Worm (Caenorhabditis elegans) whole organism, L4 larva: ENCODE data around the gene C37C3.12.
A peak's percentile ranks its signal among the peaks of the same experiment; 100 is the strongest.

ENCODE experiments used
- F37D6.2 ChIP-seq: sonication (generic microtip); optimal IDR thresholded peaks from 2 replicates; lab custom pipeline; 2016; ENCODE audit warnings: mild to moderate bottlenecking, missing genetic modification characterization, missing compliant biosample characterization
- Y75B8A.6 ChIP-seq: fragments of 200-800 bp; sonication (Bioruptor generic); IDR thresholded peaks from 2 replicates; pipeline ENCODE4 v1.3.6; 2022; ENCODE audit warnings: missing genetic modification reagents, missing genetic modification characterization, missing compliant biosample characterization
- aha-1 ChIP-seq: fragments of 150-350 bp; peaks from one replicate; lab custom pipeline; 2014; ENCODE audit warnings: missing biosample characterization, missing genetic modification characterization
- ceh-20 ChIP-seq: fragments of 200-800 bp; sonication (Bioruptor generic); IDR thresholded peaks from 2 replicates; pipeline ENCODE4 v1.3.6; 2022; ENCODE audit warnings: missing genetic modification reagents, missing genetic modification characterization, missing compliant biosample characterization
- ceh-44 ChIP-seq: fragments of 200-800 bp; sonication (Bioruptor generic); IDR thresholded peaks from 2 replicates; pipeline ENCODE4 v1.3.6; 2022; ENCODE audit warnings: missing genetic modification reagents, missing genetic modification characterization, missing compliant biosample characterization
- ceh-82 ChIP-seq: sonication (generic microtip); optimal IDR thresholded peaks from 2 replicates; lab custom pipeline; 2017; ENCODE audit warnings: missing biosample characterization, missing genetic modification characterization
- ces-1 ChIP-seq: fragments of 150-350 bp; sonication (generic microtip); optimal IDR thresholded peaks from 4 replicates; lab custom pipeline; 2014; ENCODE audit warnings: missing biosample characterization, missing genetic modification reagents, missing genetic modification characterization
- daf-12 ChIP-seq: fragments of 150-350 bp; optimal IDR thresholded peaks from 2 replicates; lab custom pipeline; 2014; ENCODE audit warnings: missing biosample characterization, missing genetic modification reagents, missing genetic modification characterization
- daf-16 ChIP-seq, 3 experiments: sonication (generic microtip); optimal IDR thresholded peaks; 2 replicates each; lab custom pipeline; 2016 to 2017; ENCODE audit warnings: missing genetic modification characterization in 3 of 3, missing genetic modification reagents in 3 of 3, mild to moderate bottlenecking in 2 of 3, missing compliant biosample characterization in 2 of 3, missing biosample characterization in 1 of 3, moderate library complexity in 1 of 3
- dmd-6 ChIP-seq: fragments of 200-800 bp; sonication (Bioruptor generic); IDR thresholded peaks from 2 replicates; pipeline ENCODE4 v1.3.6; 2022; ENCODE audit warnings: missing genetic modification reagents, missing genetic modification characterization, missing compliant biosample characterization
- dmd-8 ChIP-seq: fragments of 200-800 bp; sonication (Bioruptor generic); IDR thresholded peaks from 2 replicates; pipeline ENCODE4 v1.3.6; 2022; ENCODE audit warnings: missing genetic modification characterization, missing compliant biosample characterization
- dmd-9 ChIP-seq: fragments of 200-800 bp; sonication (Bioruptor generic); IDR thresholded peaks from 2 replicates; pipeline ENCODE4 v1.3.6; 2022; ENCODE audit warnings: missing genetic modification reagents, missing genetic modification characterization, missing compliant biosample characterization
- dpl-1 ChIP-seq: fragments of 150-350 bp; optimal IDR thresholded peaks from 2 replicates; lab custom pipeline; 2014; ENCODE audit warnings: missing biosample characterization, missing genetic modification reagents, missing genetic modification characterization
- dve-1 ChIP-seq: sonication (generic microtip); optimal IDR thresholded peaks from 2 replicates; lab custom pipeline; 2017; ENCODE audit warnings: antibody characterized with exemption, mild to moderate bottlenecking, missing genetic modification characterization, missing compliant biosample characterization; ENCODE audit not compliant: insufficient read depth
- fos-1 ChIP-seq: fragments of 150-350 bp; optimal IDR thresholded peaks from 2 replicates; lab custom pipeline; 2014; ENCODE audit warnings: missing biosample characterization, missing genetic modification characterization
- hlh-11 ChIP-seq: fragments of 200-800 bp; sonication (Bioruptor generic); optimal IDR thresholded peaks from 2 replicates; lab custom pipeline; 2018; ENCODE audit warnings: mild to moderate bottlenecking, missing genetic modification characterization, missing compliant biosample characterization
- lim-7 ChIP-seq: fragments of 200-800 bp; sonication (Bioruptor generic); IDR thresholded peaks from 2 replicates; pipeline ENCODE4 v1.3.6; 2022; ENCODE audit warnings: missing genetic modification characterization, missing compliant biosample characterization
- lin-29 ChIP-seq: fragments of 200-800 bp; sonication (Bioruptor generic); IDR thresholded peaks from 2 replicates; pipeline ENCODE4 v1.3.6; 2022; ENCODE audit warnings: missing genetic modification reagents, missing genetic modification characterization, missing compliant biosample characterization
- lin-38 ChIP-seq: fragments of 200-800 bp; sonication (Bioruptor generic); IDR thresholded peaks from 2 replicates; pipeline ENCODE4 v1.3.6; 2022; ENCODE audit warnings: missing genetic modification reagents, missing genetic modification characterization, missing compliant biosample characterization
- mep-1 ChIP-seq: fragments of 150-350 bp; sonication (generic microtip); optimal IDR thresholded peaks from 3 replicates; lab custom pipeline; 2014; ENCODE audit warnings: missing biosample characterization, missing genetic modification characterization
- mes-2 ChIP-seq: sonication (generic microtip); optimal IDR thresholded peaks from 2 replicates; lab custom pipeline; 2016; ENCODE audit warnings: missing genotype, mild to moderate bottlenecking, missing genetic modification characterization, missing compliant biosample characterization; ENCODE audit not compliant: poor library complexity, severe bottlenecking
- mxl-2 ChIP-seq: fragments of 200-800 bp; sonication (Bioruptor generic); conservative IDR thresholded peaks from 2 replicates; pipeline ENCODE4 v1.3.6; 2022; ENCODE audit warnings: missing genetic modification reagents, missing genetic modification characterization, missing compliant biosample characterization
- mxl-3 ChIP-seq: fragments of 200-800 bp; sonication (Bioruptor generic); optimal IDR thresholded peaks from 2 replicates; lab custom pipeline; 2018; ENCODE audit warnings: mild to moderate bottlenecking, missing genetic modification characterization, missing compliant biosample characterization
- nhr-102 ChIP-seq: sonication (generic microtip); optimal IDR thresholded peaks from 2 replicates; lab custom pipeline; 2016; ENCODE audit warnings: mild to moderate bottlenecking, missing genetic modification characterization, moderate library complexity, missing compliant biosample characterization
- nhr-11 ChIP-seq: fragments of 150-350 bp; optimal IDR thresholded peaks from 2 replicates; lab custom pipeline; 2014; ENCODE audit warnings: missing biosample characterization, missing genetic modification characterization
- nhr-111 ChIP-seq: fragments of 200-800 bp; sonication (Bioruptor generic); optimal IDR thresholded peaks from 2 replicates; lab custom pipeline; 2018; ENCODE audit warnings: mild to moderate bottlenecking, missing genetic modification characterization, missing compliant biosample characterization
- nhr-237 ChIP-seq: sonication (generic microtip); optimal IDR thresholded peaks from 2 replicates; lab custom pipeline; 2017; ENCODE audit warnings: missing biosample characterization, missing genetic modification characterization
- nhr-28 ChIP-seq: fragments of 150-350 bp; optimal IDR thresholded peaks from 2 replicates; lab custom pipeline; 2014; ENCODE audit warnings: missing biosample characterization, missing genetic modification characterization
- pha-4 ChIP-seq, 2 experiments: fragments of 150-350 bp in 1 of 2; fragments of 200-800 bp in 1 of 2; sonication (Bioruptor generic) in 1 of 2; IDR thresholded peaks in 1 of 2; optimal IDR thresholded peaks in 1 of 2; 2 replicates each; pipeline versions ENCODE4 v1.3.6 to Lab custom; 2014 to 2022; ENCODE audit warnings: missing genetic modification characterization in 2 of 2, missing genetic modification reagents in 2 of 2, missing biosample characterization in 1 of 2, missing compliant biosample characterization in 1 of 2
- php-3 ChIP-seq: fragments of 200-800 bp; sonication (Bioruptor generic); IDR thresholded peaks from 2 replicates; pipeline ENCODE4 v1.3.6; 2022; ENCODE audit warnings: missing genetic modification reagents, missing genetic modification characterization, missing compliant biosample characterization
- pqm-1 ChIP-seq: sonication (generic microtip); optimal IDR thresholded peaks from 2 replicates; lab custom pipeline; 2017; ENCODE audit warnings: missing biosample characterization, missing genetic modification characterization
- rbr-2 ChIP-seq: sonication (generic microtip); optimal IDR thresholded peaks from 2 replicates; lab custom pipeline; 2016; ENCODE audit warnings: missing genotype, missing genetic modification characterization, missing compliant biosample characterization
- sdz-12 ChIP-seq: fragments of 200-800 bp; sonication (Bioruptor generic); optimal IDR thresholded peaks from 2 replicates; lab custom pipeline; 2018; ENCODE audit warnings: mild to moderate bottlenecking, missing genetic modification characterization, missing compliant biosample characterization
- set-16 ChIP-seq: fragments of 200-800 bp; sonication (Bioruptor generic); IDR thresholded peaks from 2 replicates; pipeline ENCODE4 v1.3.6; 2022; ENCODE audit warnings: missing genetic modification reagents, missing genetic modification characterization, missing compliant biosample characterization
- skn-1 ChIP-seq: fragments of 150-350 bp; optimal IDR thresholded peaks from 2 replicates; lab custom pipeline; 2014; ENCODE audit warnings: missing biosample characterization, missing genetic modification characterization
- snpc-1.2 ChIP-seq: fragments of 200-800 bp; sonication (Bioruptor generic); IDR thresholded peaks from 2 replicates; pipeline ENCODE4 v1.3.6; 2022; ENCODE audit warnings: missing genetic modification reagents, missing genetic modification characterization, missing compliant biosample characterization
- spr-1 ChIP-seq: sonication (generic microtip); optimal IDR thresholded peaks from 2 replicates; lab custom pipeline; 2016; ENCODE audit warnings: mild to moderate bottlenecking, missing genetic modification characterization, missing compliant biosample characterization
- unc-130 ChIP-seq: sonication (generic microtip); optimal IDR thresholded peaks from 2 replicates; lab custom pipeline; 2016; ENCODE audit warnings: missing genetic modification reagents, missing genetic modification characterization, missing compliant biosample characterization
- unc-62 ChIP-seq, 3 experiments: fragments of 150-350 bp in 1 of 3; sonication (generic microtip); optimal IDR thresholded peaks in 2 of 3; peaks in 1 of 3; 1 replicate in 1 of 3; 2 replicates in 2 of 3; lab custom pipeline; 2014 to 2017; ENCODE audit warnings: missing biosample characterization in 3 of 3, missing genetic modification characterization in 3 of 3, missing genetic modification reagents in 3 of 3, missing genotype in 1 of 3

C37C3.12 gene

ce11 chrV:7826917-7827316 lies 12.5 kb downstream of the C37C3.12 start, which contains the start of gene mig-6:
mig-6 (plus strand) TSS chrV:7827217.
- TF ChIP-seq nhr-102 (tag; lab: Kevin White, UChicago) (no peak), Y75B8A.6 (GFP tag; lab: Robert Waterston, UW) (no peak), mes-2 (no peak), set-16 (GFP tag; lab: Robert Waterston, UW) (no peak), ces-1 (no peak), snpc-1.2 (GFP tag; lab: Robert Waterston, UW) (no peak), pha-4 (GFP tag; IDR thresholded peaks at IDR 0.05; lab: Robert Waterston, UW) (no peak), pha-4 (tag; optimal IDR thresholded peaks at IDR 0.05; lab: Kevin White, UChicago) (no peak)

- TF ChIP-seq mep-1: no peak
Measured at ce11 chrV:7826362-7826761, 13.0 kb downstream of the C37C3.12 start.

- TF ChIP-seq unc-62 (GFP tag; optimal IDR thresholded peaks at IDR 0.05 in 1 of 2; lab: Kevin White, UChicago) (peak in 1 of 2 experiments; percentile 62), unc-62 (tag; optimal IDR thresholded peaks at IDR 0.05; lab: Kevin White, UChicago) (no peak), ceh-82 (no peak)
- TF ChIP-seq, all 104 proteins: peak for 1
Measured at ce11 chrV:7825836-7826235, 13.5 kb downstream of the C37C3.12 start.

ce11 chrV:7824138-7824537 lies 15.2 kb downstream of the C37C3.12 start:
- no peak for TF ChIP-seq ces-1
- peak in 1 of 2 experiments; percentile 39 for TF ChIP-seq daf-16 (GFP tag; optimal IDR thresholded peaks at IDR 0.05; lab: Kevin White, UChicago)
- no peak for TF ChIP-seq daf-16 (tag; optimal IDR thresholded peaks at IDR 0.05; lab: Kevin White, UChicago)
- no peak for TF ChIP-seq sdz-12 (GFP tag; lab: Kevin White, UChicago)
- peak; percentile 25 for TF ChIP-seq hlh-11
- no peak for TF ChIP-seq aha-1 (tag; lab: Kevin White, UChicago)

- no peak for TF ChIP-seq mxl-2
- TF ChIP-seq hlh-11: peak; percentile 63
- TF ChIP-seq ceh-20 (GFP tag; lab: Robert Waterston, UW): peak; percentile 68; the same call in 1 of the 2 replicates
- peak; percentile 71 for TF ChIP-seq mxl-3 (GFP tag; lab: Kevin White, UChicago)
- no peak for TF ChIP-seq daf-12 (tag; lab: Kevin White, UChicago)
- peak; percentile 65 for TF ChIP-seq nhr-11 (tag; lab: Kevin White, UChicago)
- peak in 1 of 2 experiments; percentile 98 for TF ChIP-seq unc-62 (GFP tag; optimal IDR thresholded peaks at IDR 0.05 in 1 of 2; lab: Kevin White, UChicago)
- no peak for TF ChIP-seq unc-62 (tag; optimal IDR thresholded peaks at IDR 0.05; lab: Kevin White, UChicago)
- TF ChIP-seq dmd-6 (GFP tag; lab: Robert Waterston, UW): no peak
- TF ChIP-seq daf-16 (GFP tag; optimal IDR thresholded peaks at IDR 0.05; lab: Kevin White, UChicago): peak in 1 of 2 experiments; percentile 74
- TF ChIP-seq daf-16 (tag; optimal IDR thresholded peaks at IDR 0.05; lab: Kevin White, UChicago): no peak
- TF ChIP-seq F37D6.2 (tag; lab: Kevin White, UChicago): no peak
Measured at ce11 chrV:7822655-7823054, 16.7 kb downstream of the C37C3.12 start.

- TF ChIP-seq nhr-237 (tag; lab: Kevin White, UChicago) (no peak), lin-38 (peak; percentile 88), spr-1 (tag; lab: Kevin White, UChicago) (no peak), dmd-6 (GFP tag; lab: Robert Waterston, UW) (peak; percentile 41; the same call in 1 of the 2 replicates), nhr-28 (tag; lab: Kevin White, UChicago) (peak; percentile 32), dmd-8 (no peak), ceh-44 (GFP tag; lab: Robert Waterston, UW) (no peak), rbr-2 (tag; lab: Kevin White, UChicago) (no peak), fos-1 (tag; lab: Kevin White, UChicago) (no peak), dpl-1 (GFP tag; lab: Kevin White, UChicago) (peak; percentile 23), lin-29 (GFP tag; lab: Robert Waterston, UW) (no peak), aha-1 (tag; lab: Kevin White, UChicago) (peak; percentile 17), F37D6.2 (tag; lab: Kevin White, UChicago) (no peak), unc-130 (GFP tag; lab: Kevin White, UChicago) (peak; percentile 15), dve-1 (no peak), dmd-9 (GFP tag; lab: Robert Waterston, UW) (no peak), pqm-1 (tag; lab: Kevin White, UChicago) (peak; percentile 56), lim-7 (GFP tag; lab: Robert Waterston, UW) (no peak), hlh-11 (peak; percentile 8), php-3 (GFP tag; lab: Robert Waterston, UW) (no peak), nhr-111 (GFP tag; lab: Kevin White, UChicago) (no peak), mep-1 (peak; percentile 61), skn-1 (tag; lab: Kevin White, UChicago) (no peak), nhr-11 (tag; lab: Kevin White, UChicago) (no peak)
Measured at ce11 chrV:7820270-7820669, 19.1 kb downstream of the C37C3.12 start, which contains the start of gene lbp-4. lbp-4 (plus strand) TSS chrV:7820578.
